Fruit fly (Drosophila melanogaster): ENCODE data around the gene CG34450.

The CG34450 gene

dm6 chrX:9352112-9353096 lies 22.1 kb upstream of the CG34450 start (continued):
- no peak for TF ChIP-seq pan (optimal IDR thresholded peaks at IDR 0.05)

- TF ChIP-seq br (GFP tag; optimal IDR thresholded peaks at IDR 0.05) (no peak), CG9705 (GFP tag; optimal IDR thresholded peaks at IDR 0.05) (no peak), usp (GFP tag; optimal IDR thresholded peaks at IDR 0.05) (no peak), lola (GFP tag; optimal IDR thresholded peaks at IDR 0.05) (no peak), Mio (GFP tag; optimal IDR thresholded peaks at IDR 0.05) (no peak), Dif (GFP tag; optimal IDR thresholded peaks at IDR 0.05; ENCODE audit: partially characterized antibody) (no peak), psq (GFP tag; optimal IDR thresholded peaks at IDR 0.05) (no peak), Rel (GFP tag; optimal IDR thresholded peaks at IDR 0.05) (no peak), Rel (tag; optimal IDR thresholded peaks at IDR 0.05) (no peak), Dfd (GFP tag; optimal IDR thresholded peaks at IDR 0.05) (no peak), rgr (GFP tag; optimal IDR thresholded peaks at IDR 0.05) (no peak), foxo (GFP tag; optimal IDR thresholded peaks at IDR 0.05) (no peak), dl (GFP tag; optimal IDR thresholded peaks at IDR 0.05; ENCODE audit: insufficient read depth in 1 of 2, partially characterized antibody in 2 of 2) (no peak), pan (optimal IDR thresholded peaks at IDR 0.05) (no peak), Myc (optimal IDR thresholded peaks at IDR 0.05) (no peak), sv (GFP tag; optimal IDR thresholded peaks at IDR 0.05) (no peak), Hr83 (GFP tag; optimal IDR thresholded peaks at IDR 0.05; ENCODE audit: poor library complexity, severe bottlenecking) (no peak), Sp1 (GFP tag; optimal IDR thresholded peaks at IDR 0.05) (no peak), HLH106 (tag; optimal IDR thresholded peaks at IDR 0.05) (no peak), CrebA (GFP tag; optimal IDR thresholded peaks at IDR 0.05; ENCODE audit: borderline replicate concordance) (no peak), N (GFP tag; optimal IDR thresholded peaks at IDR 0.05) (no peak)
Measured at dm6 chrX:9350309-9350708, 20.0 kb upstream of the CG34450 start.

DNA sequence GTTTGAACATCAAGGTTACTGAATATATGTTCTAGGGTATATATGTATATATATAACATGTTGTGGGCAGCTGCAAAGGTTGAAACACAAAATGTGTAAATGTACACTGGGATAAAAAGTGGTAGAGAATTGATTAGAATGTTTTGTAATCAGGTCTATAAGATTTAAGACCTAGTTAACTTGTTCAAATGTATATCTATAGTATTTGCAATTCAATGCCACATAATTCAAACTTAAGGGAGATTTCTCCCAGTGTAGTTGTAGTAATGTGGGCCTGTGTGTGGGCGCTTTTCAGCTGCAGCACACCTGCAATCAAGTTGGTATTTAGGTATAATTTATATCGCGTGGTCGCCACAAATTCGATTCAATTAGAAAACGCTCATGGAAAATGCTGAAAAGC lies 18.9 kb upstream of the CG34450 start:
- TF ChIP-seq sv (GFP tag; optimal IDR thresholded peaks at IDR 0.05) (peak; percentile 2), foxo (GFP tag; optimal IDR thresholded peaks at IDR 0.05) (peak in 1 of 2 experiments; percentile 12), Jra (GFP tag; optimal IDR thresholded peaks at IDR 0.05) (no peak), Hnf4 (GFP tag; optimal IDR thresholded peaks at IDR 0.05) (peak; percentile 3)

DNA sequence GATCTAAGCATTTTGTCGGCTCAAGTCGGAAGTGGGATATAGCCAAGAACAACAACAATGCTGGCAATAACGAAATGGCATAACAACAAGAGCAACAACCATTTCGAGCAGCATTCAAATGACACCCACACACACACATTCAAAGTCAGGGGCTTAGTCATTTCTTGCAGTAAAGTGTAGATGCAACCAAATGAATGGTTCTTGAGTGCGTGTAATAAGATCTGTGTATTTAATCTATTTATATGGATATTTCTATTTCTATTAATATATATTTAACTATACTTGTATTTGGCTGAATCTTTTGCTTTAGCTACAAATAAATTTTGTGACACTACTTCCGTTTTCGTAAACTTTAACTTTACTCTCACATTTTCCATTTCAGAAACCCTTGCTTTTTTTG lies 17.5 kb upstream of the CG34450 start:
- no peak for TF ChIP-seq N (GFP tag; optimal IDR thresholded peaks at IDR 0.05)
- TF ChIP-seq Rel (GFP tag; optimal IDR thresholded peaks at IDR 0.05), result no peak
- TF ChIP-seq Rel (tag; optimal IDR thresholded peaks at IDR 0.05), result no peak
- TF ChIP-seq Vsx2 (GFP tag; optimal IDR thresholded peaks at IDR 0.05; ENCODE audit: partially characterized antibody), result no peak
- TF ChIP-seq dmrt93B (GFP tag; optimal IDR thresholded peaks at IDR 0.05), result no peak
- TF ChIP-seq Jra (GFP tag; optimal IDR thresholded peaks at IDR 0.05), result no peak
- no peak for TF ChIP-seq Hr83 (GFP tag; optimal IDR thresholded peaks at IDR 0.05; ENCODE audit: poor library complexity, severe bottlenecking)
- no peak for TF ChIP-seq CG9705 (GFP tag; optimal IDR thresholded peaks at IDR 0.05)
- no peak for TF ChIP-seq psq (GFP tag; optimal IDR thresholded peaks at IDR 0.05)
- TF ChIP-seq lola (GFP tag; optimal IDR thresholded peaks at IDR 0.05), result no peak
- no peak for TF ChIP-seq CG32264 (GFP tag; optimal IDR thresholded peaks at IDR 0.05)
- no peak for TF ChIP-seq GATAd (GFP tag; optimal IDR thresholded peaks at IDR 0.05)
- no peak for TF ChIP-seq pan (optimal IDR thresholded peaks at IDR 0.05)
- TF ChIP-seq Hnf4 (GFP tag; optimal IDR thresholded peaks at IDR 0.05), result no peak
- TF ChIP-seq Dfd (GFP tag; optimal IDR thresholded peaks at IDR 0.05), result no peak

- TF ChIP-seq CG32264 (GFP tag; optimal IDR thresholded peaks at IDR 0.05), result no peak
- TF ChIP-seq tai (GFP tag; optimal IDR thresholded peaks at IDR 0.05), result no peak
- TF ChIP-seq GATAd (GFP tag; optimal IDR thresholded peaks at IDR 0.05), result no peak
- TF ChIP-seq usp (GFP tag; optimal IDR thresholded peaks at IDR 0.05), result no peak
- TF ChIP-seq foxo (GFP tag; optimal IDR thresholded peaks at IDR 0.05), result no peak
- TF ChIP-seq Mio (GFP tag; optimal IDR thresholded peaks at IDR 0.05), result no peak
- no peak for TF ChIP-seq OdsH (GFP tag; optimal IDR thresholded peaks at IDR 0.05)
- TF ChIP-seq dsf (GFP tag; optimal IDR thresholded peaks at IDR 0.05; ENCODE audit: borderline replicate concordance), result no peak
- no peak for TF ChIP-seq Hnf4 (GFP tag; optimal IDR thresholded peaks at IDR 0.05)
- no peak for TF ChIP-seq Dfd (GFP tag; optimal IDR thresholded peaks at IDR 0.05)
- TF ChIP-seq jim (GFP tag; optimal IDR thresholded peaks at IDR 0.05), result no peak
- no peak for TF ChIP-seq N (GFP tag; optimal IDR thresholded peaks at IDR 0.05)
- TF ChIP-seq Myc (optimal IDR thresholded peaks at IDR 0.05), result no peak
- no peak for TF ChIP-seq Hr78 (GFP tag; optimal IDR thresholded peaks at IDR 0.05)
- no peak for TF ChIP-seq Abd-B (GFP tag; optimal IDR thresholded peaks at IDR 0.05)
- TF ChIP-seq br (GFP tag; optimal IDR thresholded peaks at IDR 0.05), result no peak
- no peak for TF ChIP-seq Dif (GFP tag; optimal IDR thresholded peaks at IDR 0.05; ENCODE audit: partially characterized antibody)
Measured at dm6 chrX:9345522-9345921, 15.2 kb upstream of the CG34450 start.
